Worm (Caenorhabditis elegans) whole organism, L3 larva: ENCODE data around the gene F07C4.11.

Source experiments
- ZK546.5 ChIP-seq: sonication (generic microtip); optimal IDR thresholded peaks from 2 replicates; lab custom pipeline; 2017; ENCODE audit warnings: missing biosample characterization, missing genetic modification characterization
- aly-2 ChIP-seq: fragments of 150-350 bp; optimal IDR thresholded peaks from 2 replicates; lab custom pipeline; 2014; ENCODE audit warnings: missing biosample characterization, missing genetic modification characterization
- ceh-16 ChIP-seq: sonication (generic microtip); optimal IDR thresholded peaks from 2 replicates; lab custom pipeline; 2017; ENCODE audit warnings: missing biosample characterization, missing genetic modification characterization
- ceh-28 ChIP-seq: fragments of 150-350 bp; optimal IDR thresholded peaks from 2 replicates; lab custom pipeline; 2014; ENCODE audit warnings: missing biosample characterization, missing genetic modification reagents, missing genetic modification characterization
- ceh-82 ChIP-seq: fragments of 150-350 bp; optimal IDR thresholded peaks from 2 replicates; lab custom pipeline; 2014; ENCODE audit warnings: missing biosample characterization, missing genetic modification characterization
- ceh-9 ChIP-seq: sonication (generic microtip); optimal IDR thresholded peaks from 2 replicates; lab custom pipeline; 2018; ENCODE audit warnings: missing biosample characterization, missing genetic modification characterization
- egl-27 ChIP-seq: sonication (generic microtip); optimal IDR thresholded peaks from 4 replicates; lab custom pipeline; 2017; ENCODE audit warnings: missing biosample characterization, missing genetic modification reagents, missing genetic modification characterization
- egl-5 ChIP-seq: fragments of 150-350 bp; optimal IDR thresholded peaks from 2 replicates; lab custom pipeline; 2017; ENCODE audit warnings: missing biosample characterization, missing genetic modification reagents, missing genetic modification characterization, inconsistent platforms
- elt-1 ChIP-seq: fragments of 150-350 bp; optimal IDR thresholded peaks from 2 replicates; lab custom pipeline; 2014; ENCODE audit warnings: missing biosample characterization, missing genetic modification characterization
- elt-2 ChIP-seq: sonication (generic microtip); optimal IDR thresholded peaks from 2 replicates; lab custom pipeline; 2016; ENCODE audit warnings: missing genetic modification reagents, mild to moderate bottlenecking, missing genetic modification characterization, missing compliant biosample characterization
- elt-3 ChIP-seq, 3 experiments: fragments of 150-350 bp in 1 of 3; sonication (generic microtip) in 2 of 3; optimal IDR thresholded peaks; 2 replicates in 2 of 3; 4 replicates in 1 of 3; lab custom pipeline; 2014 to 2017; ENCODE audit warnings: missing biosample characterization in 3 of 3, missing genetic modification characterization in 3 of 3
- eor-1 ChIP-seq, 2 experiments: fragments of 150-350 bp; optimal IDR thresholded peaks; 2 replicates each; lab custom pipeline; 2014 to 2018; ENCODE audit warnings: missing biosample characterization in 2 of 2, missing genetic modification characterization in 2 of 2
- fkh-10 ChIP-seq: sonication (generic microtip); optimal IDR thresholded peaks from 2 replicates; lab custom pipeline; 2017; ENCODE audit warnings: missing biosample characterization, missing genetic modification reagents, missing genetic modification characterization
- fkh-2 ChIP-seq: fragments of 150-350 bp; optimal IDR thresholded peaks from 2 replicates; lab custom pipeline; 2014; ENCODE audit warnings: missing biosample characterization, missing genetic modification reagents, missing genetic modification characterization
- fos-1 ChIP-seq: fragments of 150-350 bp; optimal IDR thresholded peaks from 2 replicates; lab custom pipeline; 2014; ENCODE audit warnings: missing biosample characterization, missing genetic modification characterization
- jun-1 ChIP-seq: fragments of 150-350 bp; optimal IDR thresholded peaks from 2 replicates; lab custom pipeline; 2014; ENCODE audit warnings: missing biosample characterization, missing genetic modification reagents, missing genetic modification characterization
- lin-15B ChIP-seq: fragments of 150-350 bp; optimal IDR thresholded peaks from 2 replicates; lab custom pipeline; 2014; ENCODE audit warnings: missing biosample characterization, missing genetic modification characterization
- lsy-12 ChIP-seq: sonication (generic microtip); optimal IDR thresholded peaks from 2 replicates; lab custom pipeline; 2016; ENCODE audit warnings: mild to moderate bottlenecking, missing genetic modification characterization, missing compliant biosample characterization
- mdl-1 ChIP-seq: fragments of 150-350 bp; optimal IDR thresholded peaks from 2 replicates; lab custom pipeline; 2014; ENCODE audit warnings: missing biosample characterization, missing genetic modification characterization
- nfya-1 ChIP-seq: sonication (generic microtip); optimal IDR thresholded peaks from 2 replicates; lab custom pipeline; 2017; ENCODE audit warnings: missing genetic modification characterization, mild to moderate bottlenecking, missing compliant biosample characterization, antibody characterized with exemption, moderate library complexity; ENCODE audit not compliant: insufficient read depth
- nhr-12 ChIP-seq: fragments of 150-350 bp; optimal IDR thresholded peaks from 2 replicates; lab custom pipeline; 2014; ENCODE audit warnings: missing biosample characterization, missing genetic modification characterization
- nhr-23 ChIP-seq: fragments of 150-350 bp; optimal IDR thresholded peaks from 2 replicates; lab custom pipeline; 2014; ENCODE audit warnings: missing biosample characterization, missing genetic modification reagents, missing genetic modification characterization
- nhr-237 ChIP-seq: fragments of 150-350 bp; optimal IDR thresholded peaks from 2 replicates; lab custom pipeline; 2014; ENCODE audit warnings: missing biosample characterization, missing genetic modification characterization
- nhr-25 ChIP-seq: sonication (generic microtip); optimal IDR thresholded peaks from 2 replicates; lab custom pipeline; 2017; ENCODE audit warnings: missing biosample characterization, missing genetic modification characterization
- nhr-43 ChIP-seq: sonication (generic microtip); optimal IDR thresholded peaks from 2 replicates; lab custom pipeline; 2016; ENCODE audit warnings: mild to moderate bottlenecking, missing genetic modification characterization, missing compliant biosample characterization; ENCODE audit not compliant: poor library complexity, severe bottlenecking
- nhr-76 ChIP-seq: fragments of 150-350 bp; sonication (generic microtip); optimal IDR thresholded peaks from 5 replicates; lab custom pipeline; 2014; ENCODE audit warnings: missing biosample characterization, missing genetic modification characterization
- nhr-77 ChIP-seq: fragments of 150-350 bp; optimal IDR thresholded peaks from 2 replicates; lab custom pipeline; 2014; ENCODE audit warnings: missing biosample characterization, missing genetic modification characterization
- pha-4 ChIP-seq: fragments of 150-350 bp; optimal IDR thresholded peaks from 2 replicates; lab custom pipeline; 2014; ENCODE audit warnings: missing biosample characterization, missing genetic modification reagents, missing genetic modification characterization
- pqm-1 ChIP-seq: fragments of 150-350 bp; optimal IDR thresholded peaks from 2 replicates; lab custom pipeline; 2017; ENCODE audit warnings: missing biosample characterization, missing genetic modification characterization, inconsistent platforms
- skn-1 ChIP-seq: fragments of 150-350 bp; optimal IDR thresholded peaks from 2 replicates; lab custom pipeline; 2014; ENCODE audit warnings: missing biosample characterization, missing genetic modification characterization
- tbx-2 ChIP-seq: sonication (generic microtip); optimal IDR thresholded peaks from 2 replicates; lab custom pipeline; 2016; ENCODE audit warnings: mild to moderate bottlenecking, missing genetic modification characterization, missing compliant biosample characterization
- unc-39 ChIP-seq: sonication (generic microtip); optimal IDR thresholded peaks from 4 replicates; lab custom pipeline; 2017; ENCODE audit warnings: missing biosample characterization, missing genetic modification characterization
- unc-62 ChIP-seq: fragments of 150-350 bp; sonication (generic microtip); optimal IDR thresholded peaks from 4 replicates; lab custom pipeline; 2014; ENCODE audit warnings: missing biosample characterization, missing genetic modification reagents, missing genetic modification characterization
- zag-1 ChIP-seq: fragments of 150-350 bp; optimal IDR thresholded peaks from 2 replicates; lab custom pipeline; 2014; ENCODE audit warnings: missing biosample characterization, missing genetic modification characterization
- ztf-11 ChIP-seq: fragments of 150-350 bp; optimal IDR thresholded peaks from 2 replicates; lab custom pipeline; 2014; ENCODE audit warnings: missing biosample characterization, missing genetic modification characterization
- ztf-4 ChIP-seq: fragments of 150-350 bp; optimal IDR thresholded peaks from 2 replicates; lab custom pipeline; 2014; ENCODE audit warnings: missing biosample characterization, missing genetic modification characterization

F07C4.11 gene

DNA sequence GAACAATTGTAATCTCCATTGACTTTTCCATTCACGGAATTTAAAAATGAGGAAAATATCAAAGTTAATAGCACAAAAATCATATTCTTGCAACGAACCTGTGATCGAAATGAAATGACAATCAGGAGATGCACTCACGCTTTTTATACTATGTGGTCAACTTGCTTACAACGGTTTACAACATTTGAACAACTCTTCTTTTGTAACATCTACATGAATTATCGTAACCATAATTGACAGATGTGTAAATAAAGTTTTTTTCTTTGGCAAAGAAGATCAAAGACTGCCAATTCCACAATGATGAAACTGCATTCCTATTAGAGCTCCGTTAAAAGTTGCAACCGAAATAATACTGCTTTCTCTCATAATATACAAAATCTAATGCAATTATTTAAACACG is 3.5 kb downstream of the F07C4.11 start, which contains the start of gene F07C4.10:
F07C4.10 (minus strand) TSS at position 101 of the 400 bp plus-strand sequence.
- TF ChIP-seq fkh-10 (GFP tag; lab: Kevin White, UChicago) (no peak), lin-15B (tag; lab: Kevin White, UChicago) (no peak), egl-5 (tag; lab: Kevin White, UChicago) (no peak), nhr-23 (tag; lab: Kevin White, UChicago) (no peak), mdl-1 (tag; lab: Kevin White, UChicago) (no peak), aly-2 (tag; lab: Kevin White, UChicago) (no peak), ztf-4 (tag; lab: Kevin White, UChicago) (no peak), lsy-12 (tag; lab: Kevin White, UChicago) (no peak), ceh-9 (tag; lab: Kevin White, UChicago) (no peak)

DNA sequence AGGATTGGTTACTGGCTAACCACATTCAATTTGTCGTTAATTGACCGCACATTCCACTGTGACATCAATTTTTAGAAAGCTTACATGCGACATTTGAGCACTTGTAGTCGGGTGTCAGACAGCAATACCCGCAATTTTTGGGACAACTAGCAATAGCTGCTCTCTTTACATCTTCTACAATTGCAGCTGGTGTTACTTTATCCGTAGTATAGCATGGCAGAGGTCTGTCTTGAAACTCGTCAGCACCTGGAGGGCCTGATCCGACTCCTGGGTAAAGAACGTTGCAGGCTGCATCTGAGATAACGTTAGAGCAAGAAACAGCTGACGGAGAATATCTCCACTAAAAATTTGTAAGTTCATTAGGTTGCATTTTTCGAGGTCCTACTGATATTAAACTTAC is 4.0 kb downstream of the F07C4.11 start:
- TF ChIP-seq elt-2 (tag; lab: Kevin White, UChicago) (no peak), ztf-4 (tag; lab: Kevin White, UChicago) (no peak), pqm-1 (tag; lab: Kevin White, UChicago) (no peak), nhr-237 (no peak), egl-27 (no peak), jun-1 (tag; lab: Kevin White, UChicago) (no peak), ZK546.5 (tag; lab: Kevin White, UChicago) (no peak), nfya-1 (tag; lab: Kevin White, UChicago) (no peak), fkh-10 (GFP tag; lab: Kevin White, UChicago) (no peak), nhr-43 (no peak)
- TF ChIP-seq, all 47 proteins: peak for 0

DNA sequence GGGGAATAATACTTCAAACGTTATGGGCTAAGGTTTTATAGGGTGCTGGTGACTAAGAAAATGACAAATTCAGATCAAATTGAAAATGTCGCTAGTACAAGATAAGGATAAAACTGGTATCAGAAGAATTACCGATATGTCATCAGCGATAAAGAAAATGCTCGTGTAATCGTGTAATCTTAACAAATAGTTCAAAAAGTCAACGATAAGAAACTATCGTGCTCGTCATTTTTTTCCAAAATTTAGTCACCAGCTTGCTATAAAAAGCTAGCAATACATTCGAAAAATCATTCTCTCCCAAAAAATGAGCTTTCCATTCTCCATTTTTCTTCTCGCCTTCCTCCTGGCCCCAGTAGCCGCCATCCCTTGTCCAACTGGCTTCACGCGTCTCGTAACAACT is 5.5 kb downstream of the F07C4.11 start, which contains the start of gene clec-45:
clec-45 (plus strand) TSS at position 301 of the 400 bp plus-strand sequence.
- TF ChIP-seq nhr-77 (tag; lab: Kevin White, UChicago) (no peak), mdl-1 (tag; lab: Kevin White, UChicago) (no peak), egl-27 (no peak), unc-62 (no peak), elt-1 (tag; lab: Kevin White, UChicago) (no peak), ceh-82 (tag; lab: Kevin White, UChicago) (no peak), unc-39 (no peak), eor-1 (tag; optimal IDR thresholded peaks at IDR 0.05; lab: Kevin White, UChicago) (no peak), ztf-4 (tag; lab: Kevin White, UChicago) (no peak), jun-1 (tag; lab: Kevin White, UChicago) (no peak), ceh-28 (no peak), aly-2 (tag; lab: Kevin White, UChicago) (no peak), tbx-2 (tag; lab: Kevin White, UChicago) (no peak), ztf-11 (tag; lab: Kevin White, UChicago) (no peak), nhr-12 (tag; lab: Kevin White, UChicago) (no peak), elt-3 (tag; optimal IDR thresholded peaks at IDR 0.05; lab: Kevin White, UChicago) (no peak), ceh-16 (tag; lab: Kevin White, UChicago) (no peak)

DNA sequence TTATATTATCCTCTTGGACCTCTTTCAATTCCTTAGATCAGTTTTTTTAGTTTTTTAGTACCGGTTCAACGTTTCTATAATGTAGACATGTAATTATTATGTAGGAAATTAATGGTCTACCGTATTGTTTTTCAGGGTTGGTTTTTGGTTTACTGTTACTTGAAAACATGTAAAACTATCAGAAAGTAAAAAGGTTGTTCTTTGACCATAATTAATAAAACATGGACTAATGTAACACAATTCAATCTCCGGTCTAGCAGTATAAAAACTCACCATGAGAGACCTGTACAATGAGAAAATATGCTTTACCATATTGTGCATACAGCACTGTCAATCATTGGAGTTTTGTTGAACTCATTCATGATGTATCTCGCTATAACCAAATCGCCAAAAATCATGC is 7.8 kb downstream of the F07C4.11 start, which contains the start of gene srd-29:
srd-29 (plus strand) TSS at position 301 of the 400 bp plus-strand sequence.
- TF ChIP-seq ztf-11 (tag; lab: Kevin White, UChicago) = no peak
- no peak for TF ChIP-seq nhr-77 (tag; lab: Kevin White, UChicago)
- no peak for TF ChIP-seq skn-1 (tag; lab: Kevin White, UChicago)
- no peak for TF ChIP-seq nhr-237
- TF ChIP-seq nfya-1 (tag; lab: Kevin White, UChicago) = no peak
- TF ChIP-seq aly-2 (tag; lab: Kevin White, UChicago) = no peak
- TF ChIP-seq nhr-76 (tag; lab: Kevin White, UChicago) = no peak
- no peak for TF ChIP-seq egl-27
- no peak for TF ChIP-seq zag-1 (tag; lab: Kevin White, UChicago)
- no peak for TF ChIP-seq ceh-28
- no peak for TF ChIP-seq ceh-9 (tag; lab: Kevin White, UChicago)
- TF ChIP-seq nhr-25 (tag; lab: Kevin White, UChicago) = no peak
- TF ChIP-seq pha-4 = no peak
- no peak for TF ChIP-seq fkh-2
- TF ChIP-seq lsy-12 (tag; lab: Kevin White, UChicago) = no peak
- no peak for TF ChIP-seq nhr-12 (tag; lab: Kevin White, UChicago)
- no peak for TF ChIP-seq fos-1 (tag; lab: Kevin White, UChicago)
- TF ChIP-seq ZK546.5 (tag; lab: Kevin White, UChicago) = no peak
- TF ChIP-seq unc-62 = no peak
- no peak for TF ChIP-seq nhr-43
